Worm (Caenorhabditis elegans): Measurements from ENCODE around the gene K04A8.20.

Gene K04A8.20

DNA sequence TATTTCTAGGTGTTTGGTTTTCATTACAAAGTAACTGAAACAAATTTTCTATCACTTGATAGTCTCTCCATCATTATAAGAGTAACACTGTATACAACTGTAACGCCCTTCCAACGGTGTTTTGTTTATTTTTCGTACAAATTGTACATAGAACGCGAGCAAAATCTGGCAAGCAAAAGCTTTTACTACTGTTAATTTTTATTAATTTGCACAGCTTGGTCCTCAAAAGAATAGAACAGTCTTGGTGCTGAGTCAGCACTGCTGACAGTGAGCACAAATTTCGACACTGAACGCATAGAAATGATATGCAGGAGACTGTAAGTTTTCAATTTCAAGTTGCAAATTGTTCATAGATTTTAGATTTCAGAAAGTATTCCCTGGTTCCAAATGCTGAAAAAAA, 41.0 kb downstream of the K04A8.20 start, which contains the start of gene ZK1055.2:
TSS of gene ZK1055.2 (plus strand) at position 301 of the 400 bp plus-strand sequence.
- no peak for TF ChIP-seq tra-4 (tag; optimal IDR thresholded peaks at IDR 0.05)

DNA sequence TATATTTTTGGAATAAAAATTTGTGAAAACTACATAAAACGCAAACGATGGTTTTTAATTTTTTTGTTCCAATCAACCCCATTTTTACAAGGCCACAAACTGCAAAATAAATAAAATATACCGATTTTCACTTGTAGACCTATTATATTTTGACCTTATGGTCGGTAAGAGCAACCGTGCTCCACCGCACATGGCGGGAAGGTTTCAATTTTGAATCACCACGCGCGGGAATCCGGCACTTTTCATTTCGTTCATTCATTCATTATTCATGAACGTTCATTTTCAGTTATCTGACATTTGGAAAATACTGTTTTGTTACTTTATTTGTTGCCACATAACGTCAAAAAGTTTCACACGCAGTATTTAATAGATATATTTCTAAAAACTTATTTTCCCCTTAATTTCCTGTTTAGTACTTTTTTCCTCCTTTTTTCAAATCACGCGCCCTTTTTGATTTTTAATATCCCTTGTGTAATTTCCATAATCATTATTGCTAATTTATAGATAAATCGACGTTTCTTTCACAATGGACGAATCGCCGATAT, 44.5 kb downstream of the K04A8.20 start, which contains the start of gene hcp-1:
TSS of gene hcp-1 (plus strand) at position 495 of the 545 bp plus-strand sequence.
- no peak for TF ChIP-seq tra-4 (tag; optimal IDR thresholded peaks at IDR 0.05)
- TF ChIP-seq sea-1 (GFP tag; conservative IDR thresholded peaks at IDR 0.05), result no peak
- TF ChIP-seq F13C5.2 (tag; optimal IDR thresholded peaks at IDR 0.05), result no peak
- no peak for TF ChIP-seq flt-1 (GFP tag; IDR thresholded peaks at IDR 0.05)
- TF ChIP-seq hmg-4 (GFP tag; optimal IDR thresholded peaks at IDR 0.05), result no peak
